Worm (Caenorhabditis elegans) whole organism, young adult: ENCODE results near the gene teg-1.
A peak's percentile ranks its signal among the peaks of the same experiment; 100 is the strongest.

ENCODE experiments used
- B0019.2 ChIP-seq: fragments of 200-800 bp; sonication (Bioruptor generic); conservative IDR thresholded peaks from 2 replicates; pipeline ENCODE4 v1.3.6; 2022; ENCODE audit warnings: missing genetic modification reagents, missing genetic modification characterization, missing compliant biosample characterization
- D2030.7 ChIP-seq: fragments of 200-800 bp; sonication (Bioruptor generic); IDR thresholded peaks from 2 replicates; pipeline ENCODE4 v1.3.6; 2022; ENCODE audit warnings: missing genetic modification reagents, missing genetic modification characterization, missing compliant biosample characterization
- F10E7.11 ChIP-seq: sonication (generic microtip); optimal IDR thresholded peaks from 2 replicates; lab custom pipeline; 2017; ENCODE audit warnings: mild to moderate bottlenecking, missing genetic modification characterization, moderate library complexity, missing compliant biosample characterization
- F23B12.7 ChIP-seq: sonication (generic microtip); optimal IDR thresholded peaks from 2 replicates; lab custom pipeline; 2017; ENCODE audit warnings: missing genetic modification characterization, mild to moderate bottlenecking, missing compliant biosample characterization, antibody characterized with exemption, moderate library complexity; ENCODE audit not compliant: insufficient read depth
- F33H1.4 ChIP-seq: fragments of 200-800 bp; sonication (Bioruptor generic); IDR thresholded peaks from 2 replicates; pipeline ENCODE4 v1.3.6; 2022; ENCODE audit warnings: missing genetic modification reagents, missing genetic modification characterization, missing compliant biosample characterization
- T07F8.4 ChIP-seq: sonication (generic microtip); optimal IDR thresholded peaks from 2 replicates; lab custom pipeline; 2016; ENCODE audit warnings: mild to moderate bottlenecking, missing genetic modification characterization, moderate library complexity, missing compliant biosample characterization
- Y53F4B.3 ChIP-seq: fragments of 200-800 bp; sonication (Bioruptor generic); IDR thresholded peaks from 2 replicates; pipeline ENCODE4 v1.3.6; 2022; ENCODE audit warnings: missing genetic modification reagents, missing genetic modification characterization, missing compliant biosample characterization
- Y79H2A.3 ChIP-seq: fragments of 200-800 bp; sonication (Bioruptor generic); conservative IDR thresholded peaks from 2 replicates; pipeline ENCODE4 v1.3.6; 2022; ENCODE audit warnings: missing genetic modification reagents, missing genetic modification characterization, missing compliant biosample characterization
- Y95B8A.8 ChIP-seq: fragments of 200-800 bp; sonication (Bioruptor generic); IDR thresholded peaks from 2 replicates; pipeline ENCODE4 v1.3.6; 2022; ENCODE audit warnings: missing genetic modification reagents, missing genetic modification characterization, missing compliant biosample characterization
- atf-7 ChIP-seq: sonication (generic microtip); optimal IDR thresholded peaks from 2 replicates; lab custom pipeline; 2017; ENCODE audit warnings: mild to moderate bottlenecking, missing genetic modification characterization, missing compliant biosample characterization
- attf-3 ChIP-seq: fragments of 200-800 bp; sonication (Bioruptor generic); conservative IDR thresholded peaks from 2 replicates; pipeline ENCODE4 v1.3.6; 2022; ENCODE audit warnings: missing genetic modification reagents, missing genetic modification characterization, missing compliant biosample characterization
- ceh-100 ChIP-seq: fragments of 200-800 bp; sonication (Bioruptor generic); IDR thresholded peaks from 2 replicates; pipeline ENCODE4 v1.3.6; 2022; ENCODE audit warnings: missing genetic modification reagents, missing genetic modification characterization, missing compliant biosample characterization
- ceh-27 ChIP-seq: fragments of 200-800 bp; sonication (Bioruptor generic); optimal IDR thresholded peaks from 2 replicates; lab custom pipeline; 2018; ENCODE audit warnings: mild to moderate bottlenecking, missing genetic modification characterization, moderate library complexity, missing compliant biosample characterization
- ceh-91 ChIP-seq: fragments of 200-800 bp; sonication (Bioruptor generic); IDR thresholded peaks from 2 replicates; pipeline ENCODE4 v1.3.6; 2022; ENCODE audit warnings: missing genetic modification reagents, missing genetic modification characterization, missing compliant biosample characterization
- die-1 ChIP-seq: sonication (generic microtip); optimal IDR thresholded peaks from 2 replicates; lab custom pipeline; 2016; ENCODE audit warnings: missing genotype, mild to moderate bottlenecking, missing genetic modification characterization, missing compliant biosample characterization
- dox-1 ChIP-seq: fragments of 200-800 bp; sonication (Bioruptor generic); IDR thresholded peaks from 2 replicates; pipeline ENCODE4 v1.3.6; 2022; ENCODE audit warnings: missing genetic modification reagents, missing genetic modification characterization, missing compliant biosample characterization
- dpff-1 ChIP-seq: sonication (generic microtip); optimal IDR thresholded peaks from 2 replicates; lab custom pipeline; 2017; ENCODE audit warnings: mild to moderate bottlenecking, missing genetic modification characterization, missing compliant biosample characterization
- dpl-1 ChIP-seq: fragments of 150-350 bp; optimal IDR thresholded peaks from 2 replicates; lab custom pipeline; 2014; ENCODE audit warnings: missing biosample characterization, missing genetic modification reagents, missing genetic modification characterization
- egl-18 ChIP-seq: fragments of 200-800 bp; sonication (Bioruptor generic); IDR thresholded peaks from 2 replicates; pipeline ENCODE4 v1.3.6; 2022; ENCODE audit warnings: missing genetic modification reagents, missing genetic modification characterization, missing compliant biosample characterization
- ekl-4 ChIP-seq: fragments of 200-800 bp; sonication (Bioruptor generic); IDR thresholded peaks from 2 replicates; pipeline ENCODE4 v1.3.6; 2022; ENCODE audit warnings: missing genetic modification reagents, missing genetic modification characterization, missing compliant biosample characterization
- gei-17 ChIP-seq: fragments of 200-800 bp; sonication (Bioruptor generic); optimal IDR thresholded peaks from 2 replicates; lab custom pipeline; 2018; ENCODE audit warnings: mild to moderate bottlenecking, missing genetic modification characterization, missing compliant biosample characterization
- hlh-26 ChIP-seq: fragments of 200-800 bp; sonication (Bioruptor generic); conservative IDR thresholded peaks from 2 replicates; pipeline ENCODE4 v1.3.6; 2022; ENCODE audit warnings: missing genetic modification reagents, missing genetic modification characterization, missing compliant biosample characterization
- hmg-20 ChIP-seq: fragments of 200-800 bp; sonication (Bioruptor generic); IDR thresholded peaks from 2 replicates; pipeline ENCODE4 v1.3.6; 2022; ENCODE audit warnings: missing genetic modification reagents, missing genetic modification characterization, missing compliant biosample characterization
- hsf-1 ChIP-seq: fragments of 200-800 bp; sonication (Bioruptor generic); IDR thresholded peaks from 2 replicates; pipeline ENCODE4 v1.3.6; 2022; ENCODE audit warnings: missing genetic modification reagents, missing genetic modification characterization, missing compliant biosample characterization
- let-526 ChIP-seq: fragments of 200-800 bp; sonication (Bioruptor generic); IDR thresholded peaks from 2 replicates; pipeline ENCODE4 v1.3.6; 2022; ENCODE audit warnings: missing genetic modification reagents, missing genetic modification characterization, missing compliant biosample characterization
- lin-40 ChIP-seq: sonication (generic microtip); optimal IDR thresholded peaks from 2 replicates; lab custom pipeline; 2016; ENCODE audit warnings: missing genetic modification characterization, mild to moderate bottlenecking, missing compliant biosample characterization, missing genotype, missing genetic modification reagents
- lin-54 ChIP-seq: fragments of 200-800 bp; sonication (Bioruptor generic); optimal IDR thresholded peaks from 2 replicates; lab custom pipeline; 2018; ENCODE audit warnings: mild to moderate bottlenecking, missing genetic modification characterization, missing compliant biosample characterization
- lsl-1 ChIP-seq: fragments of 200-800 bp; sonication (Bioruptor generic); optimal IDR thresholded peaks from 2 replicates; lab custom pipeline; 2018; ENCODE audit warnings: mild to moderate bottlenecking, missing genetic modification characterization, moderate library complexity, missing compliant biosample characterization
- madf-10 ChIP-seq: sonication (generic microtip); optimal IDR thresholded peaks from 2 replicates; lab custom pipeline; 2016; ENCODE audit warnings: mild to moderate bottlenecking, missing genetic modification characterization, missing compliant biosample characterization
- madf-3 ChIP-seq: fragments of 200-800 bp; sonication (Bioruptor generic); IDR thresholded peaks from 2 replicates; pipeline ENCODE4 v1.3.6; 2022; ENCODE audit warnings: missing genetic modification reagents, missing genetic modification characterization, missing compliant biosample characterization
- madf-6 ChIP-seq: fragments of 200-800 bp; sonication (Bioruptor generic); IDR thresholded peaks from 2 replicates; pipeline ENCODE4 v1.3.6; 2022; ENCODE audit warnings: missing genetic modification reagents, missing genetic modification characterization, missing compliant biosample characterization
- madf-8 ChIP-seq: fragments of 200-800 bp; sonication (Bioruptor generic); conservative IDR thresholded peaks from 2 replicates; pipeline ENCODE4 v1.3.6; 2022; ENCODE audit warnings: missing genetic modification reagents, missing genetic modification characterization, missing compliant biosample characterization
- nfyb-1 ChIP-seq: fragments of 200-800 bp; sonication (Bioruptor generic); IDR thresholded peaks from 2 replicates; pipeline ENCODE4 v1.3.6; 2022; ENCODE audit warnings: missing genetic modification reagents, missing genetic modification characterization, missing compliant biosample characterization
- nhr-80 ChIP-seq: sonication (generic microtip); optimal IDR thresholded peaks from 2 replicates; lab custom pipeline; 2016; ENCODE audit warnings: missing genetic modification characterization, missing compliant biosample characterization
- snpc-1.1 ChIP-seq: sonication (generic microtip); optimal IDR thresholded peaks from 2 replicates; lab custom pipeline; 2017; ENCODE audit warnings: missing genetic modification characterization, mild to moderate bottlenecking, missing compliant biosample characterization, antibody characterized with exemption, moderate library complexity, missing genotype, missing genetic modification reagents; ENCODE audit not compliant: insufficient read depth
- snpc-3.4 ChIP-seq: sonication (generic microtip); optimal IDR thresholded peaks from 2 replicates; lab custom pipeline; 2017; ENCODE audit warnings: missing genetic modification characterization, mild to moderate bottlenecking, missing compliant biosample characterization, antibody characterized with exemption, moderate library complexity, missing genotype, missing genetic modification reagents
- unc-62 ChIP-seq: fragments of 150-350 bp; optimal IDR thresholded peaks from 2 replicates; lab custom pipeline; 2014; ENCODE audit warnings: missing biosample characterization, missing genetic modification reagents, missing genetic modification characterization
- xnd-1 ChIP-seq: sonication (generic microtip); optimal IDR thresholded peaks from 2 replicates; lab custom pipeline; 2016; ENCODE audit warnings: missing genotype, missing genetic modification reagents, missing genetic modification characterization, missing compliant biosample characterization
- zfh-2 ChIP-seq: fragments of 200-800 bp; sonication (Bioruptor generic); conservative IDR thresholded peaks from 2 replicates; pipeline ENCODE4 v1.3.6; 2022; ENCODE audit warnings: missing genetic modification reagents, missing genetic modification characterization, missing compliant biosample characterization
- ztf-18 ChIP-seq: sonication (generic microtip); optimal IDR thresholded peaks from 2 replicates; lab custom pipeline; 2016; ENCODE audit warnings: missing genotype, mild to moderate bottlenecking, missing genetic modification characterization, missing compliant biosample characterization
- ztf-26 ChIP-seq: sonication (generic microtip); optimal IDR thresholded peaks from 2 replicates; lab custom pipeline; 2017; ENCODE audit warnings: missing genetic modification characterization, missing compliant biosample characterization
- ztf-28 ChIP-seq: fragments of 200-800 bp; sonication (Bioruptor generic); IDR thresholded peaks from 2 replicates; pipeline ENCODE4 v1.3.6; 2022; ENCODE audit warnings: missing genetic modification reagents, missing genetic modification characterization, missing compliant biosample characterization

Gene teg-1

DNA sequence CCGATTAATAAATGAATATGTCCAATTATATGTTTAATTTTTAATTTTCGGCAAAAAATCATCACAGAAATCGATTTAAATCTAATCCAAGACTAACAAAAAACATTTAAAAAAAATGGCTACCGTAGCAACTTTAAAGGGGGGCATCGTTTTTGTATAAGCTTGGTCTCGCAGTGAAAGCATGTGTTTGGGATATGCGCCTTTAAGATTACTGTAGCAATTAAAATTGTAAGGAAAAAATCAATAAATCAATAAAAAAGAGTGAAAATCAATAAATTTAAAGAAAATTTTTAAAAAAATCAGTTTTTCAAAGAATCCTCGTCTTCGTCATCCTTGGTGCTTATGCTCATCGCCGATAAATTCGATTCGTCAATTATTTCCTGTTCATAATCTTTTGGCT is 26.1 kb upstream of the teg-1 start (continued):
- peak; percentile 87 for TF ChIP-seq madf-8 (GFP tag; lab: Robert Waterston, UW)
- TF ChIP-seq D2030.7 (GFP tag; lab: Robert Waterston, UW) = peak; percentile 70

DNA sequence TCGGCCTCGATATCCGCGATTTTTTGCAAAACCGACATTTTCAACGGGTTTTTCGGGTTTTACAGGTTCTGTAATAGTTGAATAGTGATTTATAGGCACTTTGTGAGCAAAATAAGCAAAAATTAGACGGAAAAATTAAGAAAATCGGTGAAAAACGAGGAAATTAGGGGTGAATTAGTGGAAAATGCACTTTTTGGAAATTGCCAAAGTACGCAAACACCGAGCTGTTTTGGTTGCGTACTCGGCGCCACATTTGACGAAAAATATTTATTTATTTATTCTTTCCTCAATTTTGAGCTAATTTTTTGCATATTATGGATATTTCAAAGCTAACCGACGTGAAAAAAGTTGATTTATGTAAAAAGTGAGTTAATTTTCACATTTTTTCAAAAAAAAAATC is 25.0 kb upstream of the teg-1 start, which contains the start of the genes T28D6.6 and pen-2:
T28D6.6 (minus strand) TSS at position 68 of the 400 bp plus-strand sequence.
pen-2 (plus strand) TSS at position 282 of the 400 bp plus-strand sequence.
- TF ChIP-seq F23B12.7 (no peak), F33H1.4 (GFP tag; lab: Robert Waterston, UW) (peak; percentile 36; the same call in 1 of the 2 replicates), Y95B8A.8 (GFP tag; lab: Robert Waterston, UW) (no peak), lsl-1 (GFP tag; lab: Kevin White, UChicago) (peak; percentile 23), attf-3 (GFP tag; lab: Robert Waterston, UW) (no peak), madf-6 (0 out of 2 replicates have a peak, but pooled peaks have one; percentile 17), B0019.2 (GFP tag; lab: Robert Waterston, UW) (no peak), xnd-1 (tag; lab: Kevin White, UChicago) (no peak), ekl-4 (GFP tag; lab: Robert Waterston, UW) (0 out of 2 replicates have a peak, but pooled peaks have one; percentile 32), hmg-20 (GFP tag; lab: Robert Waterston, UW) (no peak), hlh-26 (GFP tag; lab: Robert Waterston, UW) (no peak)
- TF ChIP-seq, all 124 proteins: peak for 4

ce11 chrIII:11341466-11341865 is 23.4 kb upstream of the teg-1 start:
- TF ChIP-seq lin-40 (no peak), madf-10 (tag; lab: Kevin White, UChicago) (no peak), snpc-1.1 (tag; lab: Kevin White, UChicago) (no peak), ztf-18 (tag; lab: Kevin White, UChicago) (no peak), gei-17 (GFP tag; lab: Kevin White, UChicago) (no peak), ceh-27 (GFP tag; lab: Kevin White, UChicago) (no peak), dpl-1 (no peak), ceh-100 (GFP tag; lab: Robert Waterston, UW) (no peak), nhr-80 (tag; lab: Kevin White, UChicago) (no peak), lin-54 (GFP tag; lab: Kevin White, UChicago) (no peak), T07F8.4 (no peak), F33H1.4 (GFP tag; lab: Robert Waterston, UW) (no peak)
- TF ChIP-seq, all 124 proteins: peak for 0

DNA sequence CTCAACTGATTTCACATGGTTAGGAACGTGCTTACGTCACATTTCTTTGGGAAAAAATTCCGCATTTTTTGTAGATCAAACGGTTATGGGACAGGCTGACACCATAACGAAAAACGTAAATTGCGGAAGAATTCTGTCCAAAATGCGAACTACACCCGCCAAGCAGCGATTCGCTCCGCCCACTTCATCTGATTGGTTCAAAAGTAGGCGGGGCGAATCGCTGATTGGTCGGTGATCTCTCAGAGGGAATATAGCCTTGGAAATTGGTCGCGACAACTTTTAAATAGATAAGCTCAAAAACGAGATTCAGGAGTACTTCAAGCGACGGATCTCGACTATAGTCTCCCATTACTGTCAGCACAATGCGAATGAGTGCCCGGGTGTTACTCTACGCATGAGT is 19.6 kb upstream of the teg-1 start:
- no peak for TF ChIP-seq Y53F4B.3 (GFP tag; lab: Robert Waterston, UW)
- TF ChIP-seq Y79H2A.3 (GFP tag; lab: Robert Waterston, UW) = no peak
- no peak for TF ChIP-seq egl-18
- TF ChIP-seq ztf-26 (tag; lab: Kevin White, UChicago) = no peak
- no peak for TF ChIP-seq hsf-1 (GFP tag; lab: Robert Waterston, UW)
- TF ChIP-seq, all 124 proteins: peak for 0

ce11 chrIII:11336072-11336471 is 18.0 kb upstream of the teg-1 start:
- TF ChIP-seq B0019.2 (GFP tag; lab: Robert Waterston, UW) (no peak), nfyb-1 (GFP tag; lab: Robert Waterston, UW) (0 out of 2 replicates have a peak, but pooled peaks have one; percentile 53), ztf-28 (GFP tag; lab: Robert Waterston, UW) (no peak), zfh-2 (GFP tag; lab: Robert Waterston, UW) (peak; percentile 57), dox-1 (GFP tag; lab: Robert Waterston, UW) (no peak), let-526 (no peak), ceh-91 (GFP tag; lab: Robert Waterston, UW) (no peak), atf-7 (tag; lab: Kevin White, UChicago) (no peak), madf-10 (tag; lab: Kevin White, UChicago) (no peak), F23B12.7 (no peak), snpc-3.4 (tag; lab: Kevin White, UChicago) (no peak), ztf-18 (tag; lab: Kevin White, UChicago) (no peak), F10E7.11 (tag; lab: Kevin White, UChicago) (no peak), lsl-1 (GFP tag; lab: Kevin White, UChicago) (no peak), die-1 (no peak), unc-62 (GFP tag; lab: Kevin White, UChicago) (no peak), dpff-1 (tag; lab: Kevin White, UChicago) (no peak), madf-3 (no peak)
